Fruit fly (Drosophila melanogaster): ENCODE measurements around the gene CG13698.

DNA sequence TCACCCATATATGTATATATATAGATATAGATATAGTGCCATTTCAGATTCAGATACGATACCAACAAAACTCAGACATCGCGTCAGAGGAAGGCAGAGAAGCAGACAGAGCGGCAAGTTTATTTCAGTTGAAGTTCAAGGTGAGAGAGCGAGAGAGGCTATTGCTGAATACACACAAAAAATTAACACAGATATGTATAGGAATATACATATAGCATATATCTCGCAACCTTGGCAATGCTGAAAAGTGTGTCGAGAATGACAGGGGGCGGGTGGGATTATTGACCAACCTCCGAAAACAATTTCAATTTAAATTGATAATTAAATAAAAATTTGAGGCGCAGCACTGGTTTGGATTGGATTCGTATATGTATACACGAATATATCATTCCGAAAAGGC is 48.9 kb downstream of the CG13698 start:
- TF ChIP-seq CG10348 (GFP tag; IDR thresholded peaks at IDR 0.05) (no peak), CG8159 (tag; optimal IDR thresholded peaks at IDR 0.05) (no peak)
